Fruit fly (Drosophila melanogaster) whole organism, embryonic: ENCODE data around the gene HHEX.

Experiments used
- CG10274 ChIP-seq: fragments of 200-800 bp; sonication (Bioruptor generic); optimal IDR thresholded peaks from 3 replicates; lab custom pipeline; 2017; ENCODE audit warnings: missing biosample characterization, mild to moderate bottlenecking, missing genetic modification characterization
- CG11085 ChIP-seq: fragments of 200-800 bp; sonication (Bioruptor generic); IDR thresholded peaks from 2 replicates; pipeline ENCODE4 v1.3.6; 2022; ENCODE audit warnings: missing biosample characterization, missing genetic modification characterization
- CG11247 ChIP-seq: fragments of 200-800 bp; sonication (Bioruptor generic); IDR thresholded peaks from 2 replicates; pipeline ENCODE4 v1.3.6; 2022; ENCODE audit warnings: missing biosample characterization, missing genetic modification characterization
- CG12104 ChIP-seq: fragments of 200-800 bp; sonication (Bioruptor generic); optimal IDR thresholded peaks from 3 replicates; lab custom pipeline; 2016; ENCODE audit warnings: missing biosample characterization, missing genetic modification characterization
- CG15011 ChIP-seq: fragments of 200-800 bp; sonication (Bioruptor generic); optimal IDR thresholded peaks from 3 replicates; lab custom pipeline; 2018; ENCODE audit warnings: missing biosample characterization, mild to moderate bottlenecking, missing genetic modification characterization
- CG15696 ChIP-seq: fragments of 200-800 bp; sonication (Bioruptor generic); optimal IDR thresholded peaks from 2 replicates; lab custom pipeline; 2019; ENCODE audit warnings: missing biosample characterization, mild to moderate bottlenecking, missing genetic modification characterization, moderate library complexity
- CG1647 ChIP-seq: fragments of 200-800 bp; sonication (Bioruptor generic); optimal IDR thresholded peaks from 3 replicates; lab custom pipeline; 2016; ENCODE audit warnings: missing biosample characterization, missing genetic modification characterization
- CG16815 ChIP-seq: fragments of 200-800 bp; sonication (Bioruptor generic); optimal IDR thresholded peaks from 3 replicates; lab custom pipeline; 2017; ENCODE audit warnings: missing biosample characterization, mild to moderate bottlenecking, missing genetic modification characterization
- CG18619 ChIP-seq: fragments of 200-800 bp; sonication (Bioruptor generic); optimal IDR thresholded peaks from 3 replicates; lab custom pipeline; 2017; ENCODE audit warnings: missing biosample characterization, mild to moderate bottlenecking, missing genetic modification characterization
- CG18764 ChIP-seq: fragments of 200-800 bp; sonication (Bioruptor generic); optimal IDR thresholded peaks from 3 replicates; lab custom pipeline; 2016; ENCODE audit warnings: missing biosample characterization, missing genetic modification characterization
- CG31365 ChIP-seq: fragments of 200-800 bp; sonication (Bioruptor generic); optimal IDR thresholded peaks from 2 replicates; lab custom pipeline; 2018; ENCODE audit warnings: missing biosample characterization, mild to moderate bottlenecking, missing genetic modification characterization
- CG4360 ChIP-seq: fragments of 200-800 bp; sonication (Bioruptor generic); IDR thresholded peaks from 2 replicates; pipeline ENCODE4 v1.3.6; 2022; ENCODE audit warnings: missing biosample characterization, missing genetic modification characterization
- CG4404 ChIP-seq: fragments of 200-800 bp; sonication (Bioruptor generic); IDR thresholded peaks from 2 replicates; pipeline ENCODE4 v1.3.6; 2022; ENCODE audit warnings: missing biosample characterization, missing genetic modification characterization
- CG4730 ChIP-seq: fragments of 200-800 bp; sonication (Bioruptor generic); IDR thresholded peaks from 2 replicates; pipeline ENCODE4 v1.3.6; 2022; ENCODE audit warnings: missing biosample characterization, missing genetic modification characterization
- CG8359 ChIP-seq: fragments of 200-800 bp; sonication (Bioruptor generic); optimal IDR thresholded peaks from 2 replicates; lab custom pipeline; 2017; ENCODE audit warnings: missing biosample characterization, mild to moderate bottlenecking, missing genetic modification characterization, borderline replicate concordance
- CG8388 ChIP-seq: fragments of 200-800 bp; sonication (Bioruptor generic); optimal IDR thresholded peaks from 2 replicates; lab custom pipeline; 2019; ENCODE audit warnings: missing biosample characterization, mild to moderate bottlenecking, missing genetic modification characterization, moderate library complexity
- CG8924 ChIP-seq: fragments of 200-800 bp; optimal IDR thresholded peaks from 3 replicates; lab custom pipeline; 2019; ENCODE audit warnings: missing biosample characterization, mild to moderate bottlenecking, missing genetic modification characterization, moderate library complexity
- CG9797 ChIP-seq: fragments of 200-800 bp; sonication (Bioruptor generic); optimal IDR thresholded peaks from 3 replicates; lab custom pipeline; 2018; ENCODE audit warnings: missing biosample characterization, mild to moderate bottlenecking, missing genetic modification characterization
- D ChIP-seq, 2 experiments: fragments of 200-800 bp in 1 of 2; fragments of >200 bp in 1 of 2; sonication (Bioruptor generic) in 1 of 2; optimal IDR thresholded peaks; 2 replicates in 1 of 2; 3 replicates in 1 of 2; lab custom pipeline; 2017; ENCODE audit warnings: mild to moderate bottlenecking in 1 of 2, missing biosample characterization in 1 of 2, missing genetic modification characterization in 1 of 2, missing genetic modification reagents in 1 of 2
- D19A ChIP-seq: fragments of 200-800 bp; optimal IDR thresholded peaks from 3 replicates; lab custom pipeline; 2019; ENCODE audit warnings: missing biosample characterization, mild to moderate bottlenecking, missing genetic modification characterization, moderate library complexity
- Dbx ChIP-seq: fragments of 200-800 bp; sonication (Bioruptor generic); IDR thresholded peaks from 3 replicates; pipeline ENCODE4 v1.3.6; 2022; ENCODE audit warnings: missing biosample characterization, missing genetic modification characterization
- Dip3 ChIP-seq: fragments of 200-800 bp; sonication (Bioruptor generic); optimal IDR thresholded peaks from 3 replicates; lab custom pipeline; 2016; ENCODE audit warnings: missing biosample characterization, missing genetic modification characterization
- E2f1 ChIP-seq: fragments of 200-800 bp; sonication (Bioruptor generic); IDR thresholded peaks from 2 replicates; pipeline ENCODE4 v1.3.6; 2022; ENCODE audit warnings: missing biosample characterization, missing genetic modification characterization
- Fer3 ChIP-seq: fragments of 200-800 bp; sonication (Bioruptor generic); optimal IDR thresholded peaks from 2 replicates; lab custom pipeline; 2018; ENCODE audit warnings: missing biosample characterization, mild to moderate bottlenecking, missing genetic modification characterization, moderate library complexity
- Gsc ChIP-seq: fragments of 200-800 bp; sonication (Bioruptor generic); IDR thresholded peaks from 2 replicates; pipeline ENCODE4 v1.3.6; 2022; ENCODE audit warnings: missing biosample characterization, missing genetic modification characterization
- Gug ChIP-seq: fragments of 200-800 bp; sonication (Bioruptor generic); IDR thresholded peaks from 4 replicates; pipeline ENCODE4 v1.3.6; 2022; ENCODE audit warnings: missing biosample characterization, missing genetic modification characterization
- Hr39 ChIP-seq: fragments of >200 bp; optimal IDR thresholded peaks from 2 replicates; lab custom pipeline; 2017
- Jarid2 ChIP-seq: fragments of 200-800 bp; sonication (Bioruptor generic); optimal IDR thresholded peaks from 3 replicates; lab custom pipeline; 2017; ENCODE audit warnings: mild to moderate bottlenecking, missing biosample characterization, missing genetic modification reagents, missing genetic modification characterization
- Med ChIP-seq: fragments of 200-800 bp; sonication (Bioruptor generic); peaks from one replicate; lab custom pipeline; 2016; ENCODE audit warnings: missing biosample characterization, missing genetic modification characterization, mild to moderate bottlenecking, inconsistent platforms, moderate library complexity
- Myb ChIP-seq: fragments of 200-800 bp; sonication (Bioruptor generic); optimal IDR thresholded peaks from 2 replicates; lab custom pipeline; 2016; ENCODE audit warnings: missing biosample characterization, missing genetic modification characterization
- NC2β ChIP-seq: fragments of 200-800 bp; sonication (Bioruptor generic); optimal IDR thresholded peaks from 2 replicates; lab custom pipeline; 2016; ENCODE audit warnings: missing biosample characterization, missing genetic modification characterization
- Sox102F ChIP-seq: fragments of 200-800 bp; sonication (Bioruptor generic); optimal IDR thresholded peaks from 2 replicates; lab custom pipeline; 2018; ENCODE audit warnings: missing biosample characterization, mild to moderate bottlenecking, missing genetic modification characterization, moderate library complexity
- Sry-β ChIP-seq: fragments of 200-800 bp; sonication (Bioruptor generic); optimal IDR thresholded peaks from 2 replicates; lab custom pipeline; 2018; ENCODE audit warnings: missing biosample characterization, mild to moderate bottlenecking, missing genetic modification characterization, moderate library complexity
- Xbp1 ChIP-seq: fragments of 200-800 bp; sonication (Bioruptor generic); optimal IDR thresholded peaks from 3 replicates; lab custom pipeline; 2016; ENCODE audit warnings: missing biosample characterization, mild to moderate bottlenecking, missing genetic modification characterization
- cad ChIP-seq: fragments of >200 bp; optimal IDR thresholded peaks from 2 replicates; lab custom pipeline; 2017; ENCODE audit warnings: missing biosample characterization, missing genetic modification characterization
- esg ChIP-seq: fragments of 200-800 bp; sonication (Bioruptor generic); conservative IDR thresholded peaks from 2 replicates; pipeline ENCODE4 v1.3.6; 2022; ENCODE audit warnings: missing biosample characterization, missing genetic modification characterization
- eyg ChIP-seq: fragments of 200-800 bp; sonication (Bioruptor generic); optimal IDR thresholded peaks from 3 replicates; lab custom pipeline; 2016; ENCODE audit warnings: missing biosample characterization, missing genetic modification characterization
- fd96Cb ChIP-seq: fragments of 200-800 bp; sonication (Bioruptor generic); optimal IDR thresholded peaks from 2 replicates; lab custom pipeline; 2018; ENCODE audit warnings: missing biosample characterization, mild to moderate bottlenecking, missing genetic modification characterization, moderate library complexity
- gsb ChIP-seq: fragments of 200-800 bp; sonication (Bioruptor generic); IDR thresholded peaks from 2 replicates; pipeline ENCODE4 v1.3.6; 2022; ENCODE audit warnings: missing biosample characterization, missing genetic modification characterization
- gt ChIP-seq: fragments of 200-800 bp; sonication (Bioruptor generic); IDR thresholded peaks from 2 replicates; pipeline ENCODE4 v1.3.6; 2022; ENCODE audit warnings: missing biosample characterization, missing genetic modification characterization
- kah ChIP-seq: fragments of 200-800 bp; sonication (Bioruptor generic); optimal IDR thresholded peaks from 2 replicates; lab custom pipeline; 2018; ENCODE audit warnings: missing biosample characterization, mild to moderate bottlenecking, missing genetic modification characterization
- kay ChIP-seq: fragments of 200-800 bp; sonication (Bioruptor generic); optimal IDR thresholded peaks from 2 replicates; lab custom pipeline; 2016; ENCODE audit warnings: missing biosample characterization, missing genetic modification characterization
- nmo ChIP-seq: fragments of 200-800 bp; sonication (Bioruptor generic); optimal IDR thresholded peaks from 2 replicates; lab custom pipeline; 2018; ENCODE audit warnings: missing biosample characterization, mild to moderate bottlenecking, missing genetic modification characterization, moderate library complexity
- repo ChIP-seq: fragments of 200-800 bp; sonication (Bioruptor generic); optimal IDR thresholded peaks from 2 replicates; lab custom pipeline; 2016; ENCODE audit warnings: missing biosample characterization, missing genetic modification characterization
- sd ChIP-seq: fragments of 200-800 bp; sonication (Bioruptor generic); optimal IDR thresholded peaks from 3 replicates; lab custom pipeline; 2018; ENCODE audit warnings: missing biosample characterization, mild to moderate bottlenecking, missing genetic modification characterization, moderate library complexity
- so ChIP-seq: fragments of 200-800 bp; sonication (Bioruptor generic); IDR thresholded peaks from 3 replicates; pipeline ENCODE4 v1.3.6; 2022; ENCODE audit warnings: missing biosample characterization, missing genetic modification characterization
- stwl ChIP-seq: fragments of 200-800 bp; sonication (Bioruptor generic); optimal IDR thresholded peaks from 3 replicates; lab custom pipeline; 2018; ENCODE audit warnings: missing biosample characterization, mild to moderate bottlenecking, missing genetic modification characterization, moderate library complexity
- ttk ChIP-seq: fragments of 200-800 bp; sonication (Bioruptor generic); IDR thresholded peaks from 2 replicates; pipeline ENCODE4 v2.1.2; 2022; ENCODE audit warnings: missing biosample characterization, missing genetic modification characterization
- unpg ChIP-seq: fragments of 200-800 bp; sonication (Bioruptor generic); optimal IDR thresholded peaks from 3 replicates; lab custom pipeline; 2018; ENCODE audit warnings: missing biosample characterization, mild to moderate bottlenecking, missing genetic modification characterization, moderate library complexity
- zen2 ChIP-seq: fragments of 200-800 bp; sonication (Bioruptor generic); IDR thresholded peaks from 3 replicates; pipeline ENCODE4 v1.3.6; 2022; ENCODE audit warnings: missing biosample characterization, missing genetic modification characterization; ENCODE audit not compliant: partially characterized antibody

The HHEX gene

DNA sequence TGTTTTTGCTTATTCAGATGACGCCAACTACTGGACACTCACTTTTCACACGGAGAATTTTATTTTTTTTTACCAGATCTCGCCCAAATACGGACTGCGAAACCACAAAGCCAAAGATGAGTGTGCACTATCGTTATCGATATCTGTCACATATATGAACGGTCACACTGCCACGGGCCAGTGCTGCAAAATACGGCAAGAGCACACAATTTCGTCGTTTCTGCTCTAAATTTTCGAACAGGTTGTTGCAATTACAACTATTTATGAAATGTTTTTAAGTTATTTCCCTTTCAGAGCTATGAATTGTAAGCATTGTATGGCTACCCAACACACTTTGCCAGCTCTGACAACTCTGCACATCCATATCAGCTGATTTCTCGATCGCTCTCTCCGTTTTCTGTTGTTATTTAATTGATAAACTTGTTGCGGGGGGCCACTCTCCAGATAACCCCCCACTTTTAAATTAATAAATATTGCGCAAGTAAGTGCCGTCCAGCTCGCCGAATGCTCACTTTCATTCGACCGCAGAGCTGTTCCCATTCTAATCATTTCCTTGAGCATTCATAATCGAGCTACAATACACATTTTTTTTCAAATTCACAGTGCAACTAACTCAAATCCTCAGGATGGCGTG, 46.7 kb upstream of the HHEX start, which contains the start of the genes slmb and CG5793 (continued):
- TF ChIP-seq CG8359 (GFP tag; lab: Kevin White, UChicago) (no peak), Dbx (GFP tag; lab: Robert Waterston, UW) (peak; percentile 57; the same call in 2 of the 3 replicates), CG4360 (no peak), Sry-β (GFP tag; lab: Kevin White, UChicago) (peak; percentile 21), Fer3 (tag; lab: Kevin White, UChicago) (peak; percentile 18), kay (peak; percentile 73), CG15696 (no peak), Xbp1 (peak; percentile 65), sd (no peak), Dip3 (GFP tag; lab: Kevin White, UChicago) (peak; percentile 59), CG8924 (peak; percentile 43), Sox102F (GFP tag; lab: Kevin White, UChicago) (no peak), D (optimal IDR thresholded peaks at IDR 0.05; lab: Kevin White, UChicago) (no peak), D (GFP tag; optimal IDR thresholded peaks at IDR 0.05; lab: Kevin White, UChicago) (no peak), NC2β (GFP tag; lab: Kevin White, UChicago) (peak; percentile 29), CG11085 (GFP tag; lab: Robert Waterston, UW) (peak; percentile 37; the same call in 1 of the 2 replicates), gt (GFP tag; lab: Robert Waterston, UW) (no peak), unpg (GFP tag; lab: Kevin White, UChicago) (peak; percentile 33), repo (no peak), eyg (GFP tag; lab: Kevin White, UChicago) (peak; percentile 37), Hr39 (no peak), CG4730 (GFP tag; lab: Robert Waterston, UW) (no peak), Med (GFP tag; lab: Kevin White, UChicago) (peak; percentile 94), CG8388 (GFP tag; lab: Kevin White, UChicago) (no peak), so (GFP tag; lab: Robert Waterston, UW) (no peak), ttk (GFP tag; lab: Robert Waterston, UW) (no peak), CG16815 (GFP tag; lab: Kevin White, UChicago) (no peak), Gsc (GFP tag; lab: Robert Waterston, UW) (no peak), Myb (peak; percentile 87), D19A (tag; lab: Kevin White, UChicago) (no peak), CG11247 (GFP tag; lab: Robert Waterston, UW) (0 out of 2 replicates have a peak, but pooled peaks have one; percentile 10), stwl (tag; lab: Kevin White, UChicago) (peak; percentile 84), E2f1 (GFP tag; lab: Robert Waterston, UW) (no peak), nmo (GFP tag; lab: Kevin White, UChicago) (peak; percentile 61), CG12104 (GFP tag; lab: Kevin White, UChicago) (no peak), CG18619 (GFP tag; lab: Kevin White, UChicago) (no peak), Jarid2 (GFP tag; lab: Kevin White, UChicago) (no peak), CG9797 (GFP tag; lab: Kevin White, UChicago) (peak; percentile 92), CG18764 (GFP tag; lab: Kevin White, UChicago) (peak; percentile 56), kah (GFP tag; lab: Kevin White, UChicago) (peak; percentile 91), cad (GFP tag; lab: Kevin White, UChicago) (no peak), CG10274 (GFP tag; lab: Kevin White, UChicago) (no peak), fd96Cb (tag; lab: Kevin White, UChicago) (peak; percentile 15), CG15011 (GFP tag; lab: Kevin White, UChicago) (no peak), Gug (GFP tag; lab: Robert Waterston, UW) (no peak), CG31365 (tag; lab: Kevin White, UChicago) (no peak), CG4404 (no peak), esg (GFP tag; lab: Robert Waterston, UW) (no peak), gsb (GFP tag; lab: Robert Waterston, UW) (no peak), zen2 (GFP tag; lab: Robert Waterston, UW) (no peak), CG1647 (no peak)
